Worm (Caenorhabditis elegans) whole organism, L4 larva: ENCODE measurements around the gene ctsa-3.1.

Experiments
- T20F7.1 ChIP-seq: fragments of 200-800 bp; sonication (Bioruptor generic); optimal IDR thresholded peaks from 2 replicates; lab custom pipeline; 2018; ENCODE audit warnings: mild to moderate bottlenecking, missing genetic modification characterization, missing compliant biosample characterization
- pqm-1 ChIP-seq: sonication (generic microtip); optimal IDR thresholded peaks from 2 replicates; lab custom pipeline; 2017; ENCODE audit warnings: missing biosample characterization, missing genetic modification characterization

DNA sequence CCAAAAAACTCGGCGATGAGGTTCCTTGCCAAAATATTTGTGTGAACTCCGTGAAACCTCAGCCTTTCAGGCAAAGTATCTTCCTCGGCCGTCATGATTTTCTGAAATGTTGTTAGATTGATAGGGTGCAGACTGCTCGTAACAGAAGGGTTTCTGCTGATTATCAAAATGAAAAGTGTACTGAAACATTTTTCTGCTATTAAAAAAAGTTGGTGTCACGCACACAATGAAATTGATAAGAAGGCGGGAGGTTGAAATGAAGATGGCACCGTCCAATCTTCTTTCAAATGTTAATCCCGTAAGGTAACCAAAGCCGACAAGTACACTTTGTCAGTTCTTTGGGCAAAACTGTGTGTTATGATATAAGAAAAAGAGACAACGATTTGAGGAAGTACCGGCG lies 4.3 kb downstream of the ctsa-3.1 start:
- peak; percentile 1 for TF ChIP-seq pqm-1 (tag; lab: Kevin White, UChicago)
- no peak for TF ChIP-seq T20F7.1 (GFP tag; lab: Kevin White, UChicago)
